Fruit fly (Drosophila melanogaster) whole organism, wandering third instar larva: ENCODE measurements around the gene Dhod.
A peak's percentile ranks its signal among the peaks of the same experiment; 100 is the strongest.

ENCODE experiments used
- CG32264 ChIP-seq: fragments of 200-800 bp; sonication (Bioruptor generic); optimal IDR thresholded peaks from 2 replicates; lab custom pipeline; 2016; ENCODE audit warnings: missing biosample characterization, missing genetic modification characterization
- CG9705 ChIP-seq: fragments of 200-800 bp; sonication (Bioruptor generic); optimal IDR thresholded peaks from 2 replicates; lab custom pipeline; 2018; ENCODE audit warnings: missing biosample characterization, mild to moderate bottlenecking, missing genetic modification characterization
- CrebA ChIP-seq: fragments of 200-800 bp; sonication (Bioruptor generic); optimal IDR thresholded peaks from 2 replicates; lab custom pipeline; 2016; ENCODE audit warnings: missing biosample characterization, mild to moderate bottlenecking, missing genetic modification characterization, borderline replicate concordance
- Dfd ChIP-seq: fragments of >200 bp; optimal IDR thresholded peaks from 2 replicates; lab custom pipeline; 2017; ENCODE audit warnings: missing biosample characterization, missing genetic modification characterization
- Hnf4 ChIP-seq: fragments of 200-800 bp; sonication (Bioruptor generic); optimal IDR thresholded peaks from 2 replicates; lab custom pipeline; 2016; ENCODE audit warnings: missing biosample characterization, mild to moderate bottlenecking, missing genetic modification characterization
- Mio ChIP-seq: sonication (Bioruptor generic); optimal IDR thresholded peaks from 2 replicates; lab custom pipeline; 2016; ENCODE audit warnings: missing biosample characterization, missing genetic modification characterization
- Myc ChIP-seq: fragments of >200 bp; optimal IDR thresholded peaks from 2 replicates; lab custom pipeline; 2017
- N ChIP-seq: fragments of >200 bp; optimal IDR thresholded peaks from 2 replicates; lab custom pipeline; 2018; ENCODE audit warnings: missing biosample characterization, missing external identifiers, missing genetic modification characterization
- OdsH ChIP-seq: fragments of 200-800 bp; sonication (Bioruptor generic); optimal IDR thresholded peaks from 2 replicates; lab custom pipeline; 2016; ENCODE audit warnings: missing biosample characterization, mild to moderate bottlenecking, missing genetic modification characterization
- Rel ChIP-seq, 2 experiments: fragments of 200-800 bp; sonication (Bioruptor generic) in 1 of 2; optimal IDR thresholded peaks; 2 replicates in 1 of 2; 3 replicates in 1 of 2; lab custom pipeline; 2016 to 2019; ENCODE audit warnings: mild to moderate bottlenecking in 2 of 2, missing biosample characterization in 2 of 2, missing genetic modification characterization in 2 of 2, moderate library complexity in 1 of 2
- Sp1 ChIP-seq: fragments of 200-800 bp; sonication (Bioruptor generic); optimal IDR thresholded peaks from 3 replicates; lab custom pipeline; 2019; ENCODE audit warnings: missing biosample characterization, mild to moderate bottlenecking, missing genetic modification characterization, moderate library complexity
- Vsx2 ChIP-seq: fragments of 200-300, 225-300 bp; sonication (Bioruptor generic); optimal IDR thresholded peaks from 2 replicates; lab custom pipeline; 2018; ENCODE audit warnings: missing biosample characterization, missing genetic modification characterization; ENCODE audit not compliant: partially characterized antibody
- br ChIP-seq: fragments of 200-800 bp; sonication (Bioruptor generic); optimal IDR thresholded peaks from 2 replicates; lab custom pipeline; 2016; ENCODE audit warnings: missing biosample characterization, missing genetic modification characterization
- brk ChIP-seq: fragments of 200-800 bp; sonication (Bioruptor generic); optimal IDR thresholded peaks from 2 replicates; lab custom pipeline; 2016; ENCODE audit warnings: missing biosample characterization, mild to moderate bottlenecking, missing genetic modification characterization
- dl ChIP-seq, 2 experiments: fragments of 175-275, 200-275 bp in 1 of 2; fragments of 200-275 bp in 1 of 2; sonication (Bioruptor generic); optimal IDR thresholded peaks; lab custom pipeline; 2018; ENCODE audit warnings: mild to moderate bottlenecking in 2 of 2, missing biosample characterization in 2 of 2, missing genetic modification characterization in 2 of 2, moderate library complexity in 2 of 2; ENCODE audit not compliant: partially characterized antibody in 2 of 2, insufficient read depth in 1 of 2
- dmrt93B ChIP-seq: fragments of 200-800 bp; sonication (Bioruptor generic); optimal IDR thresholded peaks from 2 replicates; lab custom pipeline; 2018; ENCODE audit warnings: missing biosample characterization, mild to moderate bottlenecking, missing genetic modification characterization
- ey ChIP-seq: fragments of 200-800 bp; sonication (Bioruptor generic); optimal IDR thresholded peaks from 2 replicates; lab custom pipeline; 2016; ENCODE audit warnings: missing biosample characterization, missing genetic modification characterization
- foxo ChIP-seq, 2 experiments: fragments of 200-800 bp; sonication (Bioruptor generic); optimal IDR thresholded peaks; 2 replicates in 1 of 2; 3 replicates in 1 of 2; lab custom pipeline; 2016 to 2017; ENCODE audit warnings: missing biosample characterization in 2 of 2, missing genetic modification characterization in 2 of 2
- fru ChIP-seq: fragments of 200-800 bp; sonication (Bioruptor generic); optimal IDR thresholded peaks from 3 replicates; lab custom pipeline; 2016; ENCODE audit warnings: missing biosample characterization, mild to moderate bottlenecking, missing genetic modification characterization
- h ChIP-seq: fragments of 200-800 bp; sonication (Bioruptor generic); optimal IDR thresholded peaks from 3 replicates; lab custom pipeline; 2016; ENCODE audit warnings: missing biosample characterization, mild to moderate bottlenecking, missing genetic modification characterization
- jim ChIP-seq: fragments of 175-275, 200-325 bp; sonication (Bioruptor generic); optimal IDR thresholded peaks from 2 replicates; lab custom pipeline; 2016; ENCODE audit warnings: missing biosample characterization, mild to moderate bottlenecking, missing genetic modification characterization
- psq ChIP-seq: fragments of 200-800 bp; sonication (Bioruptor generic); optimal IDR thresholded peaks from 3 replicates; lab custom pipeline; 2017; ENCODE audit warnings: missing biosample characterization, mild to moderate bottlenecking, missing genetic modification characterization, moderate library complexity
- tai ChIP-seq: sonication (Bioruptor generic); optimal IDR thresholded peaks from 2 replicates; lab custom pipeline; 2016; ENCODE audit warnings: missing biosample characterization, missing genetic modification characterization
- usp ChIP-seq: fragments of >200 bp; optimal IDR thresholded peaks from 2 replicates; lab custom pipeline; 2017; ENCODE audit warnings: missing biosample characterization, missing genetic modification characterization
- woc ChIP-seq: sonication (Bioruptor generic); optimal IDR thresholded peaks from 2 replicates; lab custom pipeline; 2016; ENCODE audit warnings: missing biosample characterization, mild to moderate bottlenecking, missing genetic modification characterization

Gene Dhod

DNA sequence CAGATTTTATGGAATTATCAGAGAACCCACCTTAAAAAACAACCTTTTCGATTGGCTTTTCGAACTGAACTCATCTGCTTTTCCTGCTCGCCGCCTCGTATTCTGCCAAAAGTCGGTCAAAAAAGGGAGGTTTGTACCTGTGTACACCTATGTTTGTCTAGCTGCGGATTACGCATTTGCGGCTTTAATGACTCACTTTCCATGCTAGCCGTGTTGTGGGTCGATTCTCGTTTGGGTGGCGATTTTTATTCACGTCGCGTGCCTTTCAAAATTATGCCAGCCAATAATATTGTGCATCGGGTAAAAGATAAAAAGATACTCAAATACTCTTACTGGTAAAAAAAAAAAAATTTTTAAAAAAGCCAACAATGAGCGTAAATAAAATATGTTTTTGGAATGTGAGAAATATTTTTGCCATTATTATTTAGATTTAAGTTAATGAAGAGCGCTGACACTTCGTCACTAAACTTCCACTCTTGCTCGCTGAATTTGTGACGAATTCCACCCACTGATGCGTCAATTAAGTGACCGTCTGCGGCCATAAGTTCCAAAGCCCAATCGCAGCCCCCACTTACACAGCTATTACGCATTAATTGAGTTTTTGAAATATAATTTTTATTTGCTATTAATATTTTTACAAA lies 7.0 kb downstream of the Dhod start, which contains the start of gene Cyp313b1:
Cyp313b1 (minus strand) TSS at position 71 of the 641 bp plus-strand sequence.
- TF ChIP-seq h (GFP tag; lab: Kevin White, UChicago) (peak; percentile 24), jim (GFP tag; lab: Kevin White, UChicago) (no peak), woc (GFP tag; lab: Kevin White, UChicago) (no peak), Myc (no peak), Sp1 (GFP tag; lab: Kevin White, UChicago) (no peak), dl (GFP tag; optimal IDR thresholded peaks at IDR 0.05; lab: Kevin White, UChicago; ENCODE audit: insufficient read depth in 1 of 2, partially characterized antibody in 2 of 2) (no peak), dmrt93B (GFP tag; lab: Kevin White, UChicago) (no peak)

DNA sequence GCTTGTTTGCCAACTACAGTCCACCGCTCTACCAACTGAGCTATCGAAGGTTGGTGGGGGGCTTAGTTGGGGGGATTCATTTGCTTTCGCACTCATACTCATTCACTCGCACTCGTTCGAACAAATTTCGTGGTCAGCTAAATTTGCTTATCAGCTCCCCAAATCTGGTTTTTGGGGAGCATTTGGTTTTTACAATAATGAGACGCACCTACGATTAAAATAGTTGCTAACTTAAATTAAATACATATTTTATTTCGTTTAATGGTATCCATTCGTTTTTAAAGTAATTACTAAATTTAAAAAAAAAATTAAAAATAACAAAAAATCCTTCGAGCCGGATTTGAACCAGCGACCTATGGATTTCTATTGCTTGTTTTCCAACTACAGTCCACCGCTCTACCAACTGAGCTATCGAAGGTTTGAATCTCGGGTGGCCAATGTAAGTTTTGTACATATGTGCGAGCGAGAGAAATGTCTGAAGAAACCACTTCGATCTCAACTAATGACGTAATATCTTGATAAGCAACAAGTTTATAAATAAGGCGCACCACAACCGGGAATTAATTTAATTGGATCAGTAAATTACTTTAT lies 10.2 kb downstream of the Dhod start:
- TF ChIP-seq brk (peak; percentile 23), OdsH (GFP tag; lab: Kevin White, UChicago) (no peak)

dm6 chr3R:8638629-8639028 lies 14.1 kb downstream of the Dhod start:
- TF ChIP-seq CG9705 (no peak), Sp1 (GFP tag; lab: Kevin White, UChicago) (no peak), fru (GFP tag; lab: Kevin White, UChicago) (no peak), Rel (GFP tag; optimal IDR thresholded peaks at IDR 0.05; lab: Kevin White, UChicago) (no peak), Rel (tag; optimal IDR thresholded peaks at IDR 0.05; lab: Kevin White, UChicago) (no peak), dl (GFP tag; optimal IDR thresholded peaks at IDR 0.05; lab: Kevin White, UChicago; ENCODE audit: insufficient read depth in 1 of 2, partially characterized antibody in 2 of 2) (no peak), Vsx2 (GFP tag; lab: Kevin White, UChicago) (no peak), tai (GFP tag; lab: Kevin White, UChicago) (no peak), usp (GFP tag; lab: Kevin White, UChicago) (no peak), Myc (no peak), foxo (GFP tag; optimal IDR thresholded peaks at IDR 0.05; lab: Kevin White, UChicago) (no peak)
- TF ChIP-seq, all 38 proteins: peak for 0

DNA sequence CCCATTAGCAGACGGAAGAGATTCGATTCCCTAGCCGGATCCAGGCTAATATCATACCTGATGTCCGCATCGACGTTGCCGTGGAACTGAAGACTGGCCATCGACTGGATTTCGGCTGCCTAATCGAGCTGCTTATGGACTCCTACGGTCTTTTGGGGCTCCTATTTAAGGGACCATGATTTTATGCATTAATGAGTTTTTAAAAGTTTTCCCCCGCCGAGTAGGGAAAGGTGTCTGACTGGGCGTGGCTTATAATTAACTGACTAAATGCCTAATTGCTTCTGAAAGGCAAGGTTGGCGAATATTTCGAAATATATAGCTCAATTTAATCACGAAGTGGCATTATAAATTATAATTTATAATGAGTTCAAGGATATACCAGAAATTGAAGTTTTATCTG lies 16.9 kb downstream of the Dhod start, which contains the start of gene Or85e:
Or85e (minus strand) TSS at position 101 of the 400 bp plus-strand sequence.
- no peak for TF ChIP-seq fru (GFP tag; lab: Kevin White, UChicago)
- TF ChIP-seq usp (GFP tag; lab: Kevin White, UChicago): no peak
- TF ChIP-seq br (GFP tag; lab: Kevin White, UChicago): no peak
- TF ChIP-seq h (GFP tag; lab: Kevin White, UChicago): no peak
- TF ChIP-seq dmrt93B (GFP tag; lab: Kevin White, UChicago): no peak
- no peak for TF ChIP-seq OdsH (GFP tag; lab: Kevin White, UChicago)
- no peak for TF ChIP-seq ey
- no peak for TF ChIP-seq Vsx2 (GFP tag; lab: Kevin White, UChicago)
- TF ChIP-seq CrebA (GFP tag; lab: Kevin White, UChicago): no peak
- TF ChIP-seq Dfd (GFP tag; lab: Kevin White, UChicago): no peak
- TF ChIP-seq, all 38 proteins: peak for 0

- peak; percentile 80 for TF ChIP-seq Dfd (GFP tag; lab: Kevin White, UChicago)
- no peak for TF ChIP-seq Hnf4 (GFP tag; lab: Kevin White, UChicago)
Measured at dm6 chr3R:8620737-8621136, 32.0 kb downstream of the Dhod start.

- TF ChIP-seq N (GFP tag; lab: Kevin White, UChicago) (no peak), psq (GFP tag; lab: Kevin White, UChicago) (no peak), CG32264 (no peak), dl (GFP tag; optimal IDR thresholded peaks at IDR 0.05; lab: Kevin White, UChicago; ENCODE audit: insufficient read depth in 1 of 2, partially characterized antibody in 2 of 2) (no peak), CrebA (GFP tag; lab: Kevin White, UChicago) (no peak), Hnf4 (GFP tag; lab: Kevin White, UChicago) (no peak), Mio (GFP tag; lab: Kevin White, UChicago) (no peak), Dfd (GFP tag; lab: Kevin White, UChicago) (no peak), jim (GFP tag; lab: Kevin White, UChicago) (no peak)
Measured at dm6 chr3R:8619089-8619488, 33.6 kb downstream of the Dhod start.
